Fruit fly (Drosophila melanogaster) whole organism, larva: ENCODE results near the gene CG31974.

Source experiments
- noc ChIP-seq: fragments of 200-800 bp; sonication (Bioruptor generic); optimal IDR thresholded peaks from 3 replicates; lab custom pipeline; 2019; ENCODE audit warnings: missing biosample characterization, mild to moderate bottlenecking, missing genetic modification characterization, moderate library complexity

The CG31974 gene

DNA sequence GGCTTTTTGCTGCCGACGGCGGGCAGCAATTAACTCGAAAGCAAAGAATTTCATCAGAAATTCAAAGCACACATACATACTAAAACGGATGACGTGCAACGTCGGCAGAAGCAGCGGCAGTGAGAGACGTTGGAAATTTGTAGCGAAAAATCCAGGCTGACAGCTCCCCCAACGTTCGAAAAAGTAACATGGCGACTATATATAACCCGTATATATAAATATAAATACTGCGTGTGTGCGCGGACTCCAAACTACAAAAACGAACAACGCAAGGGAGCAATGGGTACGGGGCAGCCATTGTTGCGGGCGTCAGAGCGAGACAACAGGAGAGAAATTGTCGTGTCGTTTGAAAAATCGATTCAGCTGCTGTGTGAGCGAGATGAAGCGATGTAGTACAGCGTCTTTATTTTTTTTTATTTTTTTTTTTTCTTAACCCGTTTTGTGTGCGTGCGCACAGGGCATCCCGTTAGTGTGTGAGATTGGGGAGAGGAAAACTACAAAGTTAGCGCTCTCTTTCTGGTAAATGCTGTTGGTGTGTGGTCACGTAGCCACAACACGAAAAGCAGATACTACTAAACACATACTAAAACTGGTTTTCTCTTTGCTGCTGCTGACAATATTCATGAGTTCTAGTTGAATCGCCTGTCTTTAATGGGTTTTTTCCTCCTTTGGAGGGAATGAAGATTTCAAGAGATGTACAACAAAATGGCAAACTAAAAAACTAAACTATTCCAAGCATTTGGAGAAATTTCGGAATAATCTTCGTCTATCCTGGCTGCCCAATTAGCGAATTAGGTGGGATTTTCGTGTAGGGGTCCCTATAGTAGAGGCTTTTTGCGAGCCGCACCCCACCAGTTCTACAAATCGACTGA is 17.9 kb upstream of the CG31974 start:
- peak; percentile 77 for TF ChIP-seq noc (tag; lab: Kevin White, UChicago)

DNA sequence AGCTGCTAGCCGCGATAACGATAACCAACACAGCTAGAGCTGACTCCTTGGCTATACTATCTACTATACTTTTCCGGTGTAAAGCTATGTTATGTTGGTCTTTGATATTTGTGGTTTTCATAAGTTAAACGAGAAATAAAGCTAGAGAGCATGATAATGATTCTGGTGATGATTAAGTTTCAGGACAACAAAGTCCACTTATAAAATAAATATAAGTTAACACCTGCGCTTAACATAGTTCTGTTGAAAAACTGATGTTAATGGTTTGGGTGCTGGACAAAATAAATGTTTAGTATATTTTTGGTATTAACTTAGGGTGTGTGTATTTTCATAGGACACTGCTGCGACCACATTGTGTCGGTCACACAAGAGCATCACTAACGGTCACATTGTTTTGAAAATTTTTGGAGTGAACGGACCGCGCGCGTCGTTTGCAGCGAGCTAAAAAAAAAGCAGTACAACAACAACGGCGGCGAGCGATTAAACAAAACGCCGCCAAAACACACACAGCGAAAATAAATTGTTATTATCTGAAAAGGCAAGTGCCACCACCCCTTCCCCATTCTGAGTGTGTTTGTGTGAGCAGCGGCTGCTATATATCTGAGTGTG is 15.9 kb upstream of the CG31974 start, which contains the start of the genes CG33635 and spen:
Gene CG33635 (minus strand): TSS at position 16 of the 609 bp plus-strand sequence.
Gene spen (plus strand): TSS at position 384 of the 609 bp plus-strand sequence.
- peak; percentile 50 for TF ChIP-seq noc (tag; lab: Kevin White, UChicago)

DNA sequence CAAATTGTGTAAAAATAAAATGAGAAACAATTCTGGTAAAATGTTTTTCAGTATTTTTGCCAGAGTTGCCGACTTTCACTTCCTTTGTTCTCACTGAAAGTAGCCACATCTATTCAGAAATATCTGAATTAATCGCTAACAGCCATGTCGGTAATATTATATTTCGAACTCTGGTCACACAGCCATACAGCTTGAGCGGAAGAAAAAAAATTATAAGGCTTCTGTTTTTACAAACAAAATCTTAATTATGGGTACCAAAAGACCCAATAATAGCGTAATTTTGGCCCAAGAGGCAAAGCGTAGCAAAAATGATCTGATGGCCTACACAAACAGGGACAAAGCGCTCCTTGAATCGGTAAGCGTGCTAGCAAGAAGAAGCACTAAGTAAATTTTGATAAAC is 13.1 kb upstream of the CG31974 start, which contains the start of gene CG3436:
Gene CG3436 (plus strand): TSS at position 36 of the 400 bp plus-strand sequence.
- no peak for TF ChIP-seq noc (tag; lab: Kevin White, UChicago)

DNA sequence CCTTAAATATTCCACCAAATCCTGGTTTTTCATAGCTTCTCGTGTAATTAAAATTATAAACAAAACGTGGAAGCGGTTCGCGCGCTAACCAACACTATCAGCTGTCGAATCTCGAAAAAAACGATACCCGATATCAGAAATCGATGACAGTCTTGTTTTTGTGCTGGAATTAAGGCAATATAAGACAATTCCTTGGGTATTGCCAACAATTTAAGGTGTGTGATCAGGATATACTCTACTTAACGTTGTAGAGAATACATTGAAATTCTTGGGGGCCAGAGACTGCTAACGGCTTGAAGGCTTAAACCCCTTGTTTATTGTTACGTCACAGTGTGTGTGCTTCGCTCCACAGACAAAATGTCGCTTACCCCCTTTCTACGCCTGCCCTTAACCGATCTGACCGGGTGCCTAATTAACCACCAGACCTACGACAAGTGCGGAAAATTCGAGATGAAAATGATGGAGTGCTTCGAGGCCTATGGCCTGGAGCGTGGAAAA is 12.4 kb upstream of the CG31974 start, which contains the start of gene Pus10:
Gene Pus10 (minus strand): TSS at position 91 of the 498 bp plus-strand sequence.
- TF ChIP-seq noc (tag; lab: Kevin White, UChicago), result no peak

DNA sequence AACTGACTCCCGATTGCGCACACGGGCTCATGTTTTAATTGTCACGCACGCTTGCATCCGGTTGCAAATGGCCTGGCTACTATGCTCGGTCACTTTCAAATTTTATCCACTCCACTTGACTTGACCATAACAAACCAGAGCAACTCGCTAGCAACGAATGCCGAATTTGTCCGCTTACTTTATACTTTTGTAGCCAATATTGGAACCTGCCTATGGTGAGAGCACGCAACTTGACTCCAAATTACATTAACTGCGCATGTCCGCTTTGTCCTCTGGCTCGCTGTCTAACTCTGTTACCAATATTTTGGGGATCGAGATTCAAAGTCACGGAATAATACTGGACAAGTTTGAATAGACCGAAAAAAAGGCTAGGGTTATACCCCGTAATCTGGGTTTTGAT is 10.3 kb upstream of the CG31974 start, which contains the start of gene CG42399:
Gene CG42399 (minus strand): TSS at position 159 of the 400 bp plus-strand sequence.
- no peak for TF ChIP-seq noc (tag; lab: Kevin White, UChicago)

DNA sequence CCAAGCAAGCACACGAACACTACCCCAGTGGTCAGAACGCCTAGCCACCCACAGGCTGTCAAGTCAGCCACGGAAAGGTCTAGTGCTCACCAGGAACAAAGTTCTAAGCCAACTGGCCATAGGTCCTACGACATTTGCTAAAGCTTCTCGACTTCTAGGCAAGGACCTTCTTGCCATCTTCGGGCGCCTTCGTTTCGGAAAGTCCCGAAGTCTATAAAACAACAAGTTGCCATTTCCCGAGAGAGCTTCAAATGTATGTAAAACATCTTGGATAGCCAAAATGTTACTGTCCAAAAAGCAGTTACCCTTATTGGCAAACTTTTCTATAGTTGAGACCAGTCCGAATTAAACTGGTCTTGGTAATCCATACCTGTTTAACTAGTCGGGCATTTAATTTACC is 3.6 kb upstream of the CG31974 start:
- TF ChIP-seq noc (tag; lab: Kevin White, UChicago), result no peak

DNA sequence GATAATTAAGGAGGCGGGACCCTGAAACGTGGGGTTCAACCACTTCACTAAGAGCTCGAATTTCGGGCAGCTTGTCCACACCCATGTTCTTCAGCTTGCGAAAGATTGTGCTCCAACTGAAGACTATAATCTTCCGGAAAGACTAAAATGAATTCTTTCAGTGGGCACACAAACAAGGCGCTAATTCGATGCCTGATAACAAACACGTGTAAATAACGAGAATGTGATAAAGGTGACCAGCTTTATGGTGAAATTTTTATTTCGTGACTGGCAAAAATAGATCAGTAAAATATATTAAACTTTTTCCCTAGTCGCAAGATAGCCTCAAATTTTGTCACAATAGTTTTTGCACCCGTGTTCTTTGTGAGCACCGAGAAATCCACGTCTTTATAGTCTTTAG is 2.0 kb downstream of the CG31974 start, which contains the start of the genes CG31975 and ovm:
Gene CG31975 (minus strand): TSS at position 144 of the 400 bp plus-strand sequence.
Gene ovm (minus strand): TSS at position 144 of the 400 bp plus-strand sequence.
- TF ChIP-seq noc (tag; lab: Kevin White, UChicago), result peak; percentile 10

DNA sequence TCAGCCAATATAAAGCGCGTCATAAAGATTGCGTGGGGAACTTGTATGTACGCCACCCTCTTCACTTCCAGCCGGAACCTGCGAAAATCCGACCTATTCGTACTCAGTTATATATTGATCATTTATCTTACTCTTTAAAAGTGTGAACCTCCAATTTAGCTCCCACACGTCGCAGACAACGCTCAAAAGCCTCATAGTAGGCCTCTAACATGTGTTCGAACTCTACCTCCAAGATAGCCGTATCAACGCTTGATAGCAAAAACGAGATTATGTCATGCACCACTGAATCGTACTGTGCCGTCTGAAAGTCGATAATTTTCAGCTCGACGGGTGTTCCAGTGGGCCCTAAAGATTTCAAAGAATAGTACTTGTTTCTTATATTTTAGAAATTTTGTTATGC is 3.3 kb downstream of the CG31974 start:
- peak; percentile 12 for TF ChIP-seq noc (tag; lab: Kevin White, UChicago)

DNA sequence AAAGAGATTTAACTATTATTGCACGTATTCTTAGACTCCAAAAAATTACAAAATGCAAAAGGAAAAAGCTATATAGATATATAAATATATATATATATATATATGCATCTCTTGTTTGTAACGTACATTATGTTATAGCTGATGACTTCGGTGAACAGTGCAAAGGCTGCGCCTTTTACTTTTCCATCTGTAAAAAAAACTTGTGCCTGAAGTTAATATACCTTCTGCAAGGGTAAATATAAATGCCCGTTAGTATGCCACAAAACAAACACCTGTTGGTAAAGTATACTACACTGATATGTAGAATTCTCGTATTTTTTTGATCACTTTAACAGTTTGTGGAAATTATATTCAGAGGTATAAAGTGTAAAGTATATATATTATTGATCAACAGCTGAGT is 4.8 kb downstream of the CG31974 start:
- TF ChIP-seq noc (tag; lab: Kevin White, UChicago), result no peak

DNA sequence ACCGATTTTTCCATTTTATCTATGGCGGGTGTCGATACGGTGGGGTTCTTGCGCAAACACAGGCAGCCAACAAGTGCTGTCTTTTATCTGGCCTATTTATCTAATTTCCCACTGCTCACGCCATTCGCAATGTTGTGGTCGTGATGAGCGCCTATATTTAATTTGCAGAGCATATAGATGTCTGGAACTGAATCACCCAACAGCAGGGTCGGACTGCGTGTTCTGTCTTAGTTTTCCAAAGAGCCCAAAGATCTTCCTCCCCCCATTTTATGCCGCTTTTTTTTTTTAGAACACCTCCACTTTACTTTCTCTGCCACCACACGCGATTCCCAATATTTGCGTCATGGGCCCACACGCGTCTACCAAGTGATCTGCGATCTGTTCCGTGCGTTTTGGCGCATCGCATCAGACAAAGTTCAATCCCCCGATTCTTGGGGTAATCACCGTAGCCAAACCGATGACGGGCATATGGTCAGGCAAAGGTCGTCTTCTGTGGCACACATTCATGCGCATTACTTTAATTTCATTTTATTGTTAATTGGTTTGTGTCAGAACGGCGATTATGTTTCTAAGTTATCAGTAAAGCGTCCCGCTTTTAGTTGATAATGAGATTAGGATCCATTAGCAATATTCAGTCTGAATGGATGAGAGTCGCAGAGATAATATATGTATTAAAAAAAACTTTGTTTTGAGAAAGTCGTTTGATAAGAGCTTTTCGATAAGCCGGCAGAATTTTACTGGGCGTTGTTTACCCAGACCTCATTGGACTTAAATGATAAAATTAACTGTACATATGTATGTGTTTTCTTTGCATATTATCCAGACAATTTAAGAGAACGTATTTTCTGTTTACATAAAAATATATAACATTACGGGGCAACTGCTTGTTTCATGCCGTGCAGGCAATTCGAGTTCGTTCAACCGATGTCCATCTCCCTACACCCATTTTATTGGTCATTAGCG is 5.9 kb downstream of the CG31974 start:
- TF ChIP-seq noc (tag; lab: Kevin White, UChicago), result peak; percentile 90

DNA sequence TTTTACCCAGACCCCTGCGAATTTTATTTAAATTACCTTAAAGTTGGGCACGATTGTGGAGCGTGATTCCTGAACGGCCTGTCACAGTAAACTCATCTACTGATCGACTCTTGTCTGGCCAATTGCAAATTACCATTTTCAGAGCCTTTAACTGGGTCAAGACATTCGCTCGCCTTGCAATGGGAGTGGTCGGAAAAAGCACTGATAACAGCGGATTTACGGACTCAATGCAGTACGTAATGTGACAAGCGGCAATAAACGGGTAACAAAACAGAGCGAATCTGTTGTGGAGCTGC is 6.8 kb downstream of the CG31974 start:
- peak; percentile 35 for TF ChIP-seq noc (tag; lab: Kevin White, UChicago)

DNA sequence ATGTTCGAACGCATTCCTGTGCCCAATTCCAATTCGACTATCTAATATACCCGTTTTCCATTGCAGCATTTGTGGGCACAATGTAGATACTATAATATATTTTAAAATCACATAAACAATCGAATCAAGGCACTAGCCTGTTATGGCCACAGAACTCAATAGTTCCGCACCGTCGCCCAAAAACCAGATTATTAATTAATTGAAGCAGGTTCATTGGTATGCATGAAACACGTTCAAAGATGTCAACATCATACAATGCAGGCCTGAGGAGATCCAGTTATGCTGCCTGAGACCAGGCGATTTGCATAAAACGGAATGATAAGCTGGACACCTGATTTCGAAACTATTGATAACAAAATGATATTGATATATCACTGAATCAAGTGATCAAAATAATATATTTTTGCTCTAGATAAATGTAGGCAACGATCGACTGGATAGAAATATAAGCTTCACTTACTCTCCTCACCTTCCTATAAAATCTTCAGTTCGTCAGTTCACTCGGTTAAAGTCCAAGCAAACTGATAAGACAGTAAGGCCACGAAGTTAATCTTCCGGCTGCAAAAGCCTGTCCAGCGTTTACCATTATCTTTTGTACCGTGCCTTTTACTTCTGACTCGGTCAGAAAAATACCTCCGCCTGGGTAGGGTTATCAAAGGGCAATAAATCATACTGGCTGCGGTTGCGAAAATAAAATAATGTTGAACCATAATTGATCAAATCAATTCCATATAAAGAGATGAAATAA is 7.3 kb downstream of the CG31974 start:
- peak; percentile 69 for TF ChIP-seq noc (tag; lab: Kevin White, UChicago)

DNA sequence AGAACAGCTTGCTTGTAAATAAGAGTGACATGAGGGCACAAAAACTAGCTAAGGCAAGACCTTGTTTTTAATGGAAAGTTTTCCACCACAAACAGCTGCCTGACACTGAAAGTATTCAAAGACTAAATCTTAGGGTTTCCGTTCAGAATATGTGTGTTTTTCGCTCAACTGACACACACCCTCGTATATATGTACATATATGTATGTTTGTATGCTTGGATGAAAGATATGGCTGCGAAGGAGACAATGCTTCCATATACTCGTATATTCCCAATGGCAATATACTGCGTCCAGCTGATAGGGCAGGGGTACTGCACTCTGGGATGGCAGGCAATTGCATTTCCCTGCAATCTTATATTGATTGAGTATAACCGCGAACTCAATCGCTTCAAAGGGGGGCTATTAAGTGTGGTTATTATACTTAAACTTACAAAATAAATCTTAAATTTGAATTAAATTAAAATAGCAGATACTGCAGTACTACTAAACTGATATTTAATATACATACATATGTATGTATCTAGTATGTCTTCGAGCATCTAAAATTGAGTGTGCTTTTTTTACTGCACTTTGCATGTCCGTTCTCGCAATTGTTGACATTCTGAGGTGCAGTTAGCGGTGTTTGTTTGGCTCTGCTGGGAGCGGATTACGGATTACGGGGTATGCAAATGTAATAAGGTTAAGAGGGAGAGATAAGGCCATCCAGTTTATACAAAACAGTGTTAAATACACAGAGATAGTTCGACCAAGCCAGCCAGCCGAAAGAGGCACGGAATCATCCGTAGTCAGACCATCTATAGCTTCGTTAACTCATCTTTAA is 8.1 kb downstream of the CG31974 start:
- no peak for TF ChIP-seq noc (tag; lab: Kevin White, UChicago)
